Fruit fly (Drosophila melanogaster): ENCODE measurements around the gene CG42245.
A peak's percentile ranks its signal among the peaks of the same experiment; 100 is the strongest.

CG42245 gene

dm6 chr3L:2584119-2584805 is 47.3 kb upstream of the CG42245 start (continued):
- TF ChIP-seq H15 (GFP tag; IDR thresholded peaks at IDR 0.05) (peak; percentile 46; the same call in 1 of the 3 replicates), CG14014 (GFP tag; IDR thresholded peaks at IDR 0.05) (no peak; the same call in none of the 2 replicates), jigr1 (GFP tag; IDR thresholded peaks at IDR 0.05) (peak; percentile 57; the same call in 2 of the 3 replicates), ap (GFP tag; IDR thresholded peaks at IDR 0.05) (peak; percentile 45), lab (GFP tag; optimal IDR thresholded peaks at IDR 0.05) (peak; percentile 87), CG17912 (GFP tag; optimal IDR thresholded peaks at IDR 0.05) (no peak), Dbx (GFP tag; IDR thresholded peaks at IDR 0.05) (no peak), ro (GFP tag; IDR thresholded peaks at IDR 0.05) (0 out of 2 replicates have a peak, but pooled peaks have one; percentile 30), CG4360 (GFP tag; IDR thresholded peaks at IDR 0.05) (no peak), CG10366 (GFP tag; IDR thresholded peaks at IDR 0.05) (peak; percentile 62), CG4854 (GFP tag; optimal IDR thresholded peaks at IDR 0.05) (peak; percentile 46), gro (GFP tag; optimal IDR thresholded peaks at IDR 0.05) (peak; percentile 84), caup (GFP tag; optimal IDR thresholded peaks at IDR 0.05; ENCODE audit: severe bottlenecking) (peak; percentile 76), slp2 (GFP tag; optimal IDR thresholded peaks at IDR 0.05) (peak; percentile 76), Mes4 (GFP tag; optimal IDR thresholded peaks at IDR 0.05) (peak; percentile 77), CG10543 (GFP tag; optimal IDR thresholded peaks at IDR 0.05) (peak; percentile 78), gem (tag; optimal IDR thresholded peaks at IDR 0.05) (peak; percentile 91), trem (tag; optimal IDR thresholded peaks at IDR 0.05) (peak; percentile 41), CG11093 (GFP tag; IDR thresholded peaks at IDR 0.05) (peak; percentile 58; the same call in 2 of the 3 replicates), ken (GFP tag; IDR thresholded peaks at IDR 0.05) (0 out of 3 replicates have a peak, but pooled peaks have one; percentile 3), nerfin-1 (tag; optimal IDR thresholded peaks at IDR 0.05) (peak; percentile 73), CG10431 (GFP tag; optimal IDR thresholded peaks at IDR 0.05) (peak; percentile 77), dm (GFP tag; optimal IDR thresholded peaks at IDR 0.05) (peak; percentile 68), CG12299 (tag; optimal IDR thresholded peaks at IDR 0.05) (peak; percentile 65), CG1603 (tag; optimal IDR thresholded peaks at IDR 0.05) (peak; percentile 62), sim (GFP tag; IDR thresholded peaks at IDR 0.05) (peak; percentile 13; the same call in 1 of the 2 replicates), Dref (GFP tag; IDR thresholded peaks at IDR 0.05) (no peak), CG4617 (GFP tag; optimal IDR thresholded peaks at IDR 0.05; ENCODE audit: borderline replicate concordance) (peak; percentile 40), chm (GFP tag; IDR thresholded peaks at IDR 0.05) (peak; percentile 19; the same call in 1 of the 2 replicates), Adf1 (GFP tag; IDR thresholded peaks at IDR 0.05) (peak; percentile 48), ato (GFP tag; IDR thresholded peaks at IDR 0.05; ENCODE audit: partially characterized antibody) (no peak), dan (GFP tag; IDR thresholded peaks at IDR 0.05) (no peak), CG14441 (GFP tag; IDR thresholded peaks at IDR 0.05) (peak; percentile 74), CG8478 (optimal IDR thresholded peaks at IDR 0.05) (no peak), mirr (GFP tag; optimal IDR thresholded peaks at IDR 0.05) (no peak), lilli (GFP tag; optimal IDR thresholded peaks at IDR 0.05) (peak; percentile 70), CrebB (tag; optimal IDR thresholded peaks at IDR 0.05) (peak; percentile 67), CoRest (tag; optimal IDR thresholded peaks at IDR 0.05) (peak; percentile 90), org-1 (GFP tag; optimal IDR thresholded peaks at IDR 0.05) (peak; percentile 85), dpn (GFP tag; optimal IDR thresholded peaks at IDR 0.05) (peak; percentile 76 to 80), Dip3 (GFP tag; optimal IDR thresholded peaks at IDR 0.05) (peak; percentile 66), NfI (GFP tag; optimal IDR thresholded peaks at IDR 0.05) (peak; percentile 82), CG10654 (GFP tag; optimal IDR thresholded peaks at IDR 0.05) (peak; percentile 65), crol (GFP tag; IDR thresholded peaks at IDR 0.05) (peak; percentile 97), Deaf1 (tag; optimal IDR thresholded peaks at IDR 0.05) (peak; percentile 45), CG4707 (GFP tag; optimal IDR thresholded peaks at IDR 0.05) (peak; percentile 55), HHEX (GFP tag; optimal IDR thresholded peaks at IDR 0.05) (peak; percentile 85), bab2 (GFP tag; optimal IDR thresholded peaks at IDR 0.05) (peak; percentile 78), Doc3 (GFP tag; IDR thresholded peaks at IDR 0.05; ENCODE audit: partially characterized antibody) (no peak), HmgZ (tag; optimal IDR thresholded peaks at IDR 0.05) (peak; percentile 49)
